Worm (Caenorhabditis elegans) whole organism, mixed stage, embryonic: Measurements from ENCODE around the gene C28C12.12.

Experiments used
- ces-1 ChIP-seq: fragments of 150-350 bp; optimal IDR thresholded peaks from 2 replicates; lab custom pipeline; 2014; ENCODE audit warnings: missing biosample characterization, missing genetic modification reagents, missing genetic modification characterization
- cnd-1 ChIP-seq: fragments of 200-800 bp; sonication (Bioruptor generic); optimal IDR thresholded peaks from 2 replicates; lab custom pipeline; 2018; ENCODE audit warnings: mild to moderate bottlenecking, missing genetic modification characterization, missing compliant biosample characterization
- drap-1 ChIP-seq: fragments of 200-800 bp; sonication (Bioruptor generic); optimal IDR thresholded peaks from 3 replicates; lab custom pipeline; 2018; ENCODE audit warnings: mild to moderate bottlenecking, missing genetic modification characterization, missing compliant biosample characterization
- elt-3 ChIP-seq: fragments of 150-350 bp; optimal IDR thresholded peaks from 2 replicates; lab custom pipeline; 2014; ENCODE audit warnings: missing biosample characterization, missing genetic modification characterization
- flh-1 ChIP-seq: fragments of 200-800 bp; sonication (Bioruptor generic); optimal IDR thresholded peaks from 2 replicates; lab custom pipeline; 2018; ENCODE audit warnings: mild to moderate bottlenecking, missing genetic modification characterization, moderate library complexity, missing compliant biosample characterization
- lin-13 ChIP-seq: fragments of 150-350 bp; optimal IDR thresholded peaks from 2 replicates; lab custom pipeline; 2014; ENCODE audit warnings: missing biosample characterization, missing genetic modification characterization
- lsy-2 ChIP-seq: fragments of 150-350 bp; optimal IDR thresholded peaks from 2 replicates; lab custom pipeline; 2014; ENCODE audit warnings: missing biosample characterization, missing genetic modification characterization
- mls-2 ChIP-seq: sonication (generic microtip); optimal IDR thresholded peaks from 2 replicates; lab custom pipeline; 2016; ENCODE audit warnings: mild to moderate bottlenecking, missing genetic modification characterization, moderate library complexity, missing compliant biosample characterization
- nhr-28 ChIP-seq: fragments of 150-350 bp; optimal IDR thresholded peaks from 2 replicates; lab custom pipeline; 2014; ENCODE audit warnings: missing biosample characterization, missing genetic modification characterization
- nhr-76 ChIP-seq: sonication (generic microtip); optimal IDR thresholded peaks from 2 replicates; lab custom pipeline; 2017; ENCODE audit warnings: missing biosample characterization, missing genetic modification characterization
- pha-4 ChIP-seq: fragments of 150-350 bp; optimal IDR thresholded peaks from 2 replicates; lab custom pipeline; 2018; ENCODE audit warnings: missing biosample characterization, missing genetic modification reagents, missing genetic modification characterization
- unc-120 ChIP-seq: sonication (generic microtip); optimal IDR thresholded peaks from 2 replicates; lab custom pipeline; 2017; ENCODE audit warnings: missing genetic modification characterization, missing compliant biosample characterization; ENCODE audit not compliant: poor library complexity, severe bottlenecking
- unc-62 ChIP-seq: fragments of 150-350 bp; optimal IDR thresholded peaks from 2 replicates; lab custom pipeline; 2014; ENCODE audit warnings: missing biosample characterization, missing genetic modification reagents, missing genetic modification characterization
- zip-8 ChIP-seq: fragments of 150-350 bp; optimal IDR thresholded peaks from 2 replicates; lab custom pipeline; 2014; ENCODE audit warnings: missing biosample characterization, missing genetic modification characterization

DNA sequence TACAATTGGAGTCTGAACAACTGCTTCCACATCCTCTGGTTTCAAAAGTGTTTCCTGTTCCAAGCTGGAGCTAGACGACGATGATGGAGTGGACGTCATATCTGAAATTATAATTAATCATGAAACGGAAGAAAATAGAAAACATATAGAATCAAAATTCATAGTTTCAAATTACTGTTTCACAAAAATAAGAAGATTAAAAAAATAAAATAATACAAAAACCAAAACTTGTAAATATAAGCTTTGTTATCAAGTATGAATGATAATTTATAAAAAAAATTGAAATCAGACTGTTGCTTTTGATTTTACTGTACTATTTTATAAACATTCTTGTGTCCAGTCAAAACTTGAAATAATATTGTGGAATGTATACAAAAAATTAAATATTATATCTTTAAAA, 32.4 kb downstream of the C28C12.12 start, which contains the start of gene str-176:
- TF ChIP-seq elt-3 (tag; lab: Kevin White, UChicago) (no peak), nhr-28 (tag; lab: Kevin White, UChicago) (no peak), unc-62 (GFP tag; lab: Kevin White, UChicago) (no peak), flh-1 (no peak), lsy-2 (no peak), zip-8 (tag; lab: Kevin White, UChicago) (no peak), cnd-1 (tag; lab: Kevin White, UChicago) (no peak), pha-4 (no peak), unc-120 (tag; lab: Kevin White, UChicago) (no peak), drap-1 (GFP tag; lab: Kevin White, UChicago) (no peak), lin-13 (tag; lab: Kevin White, UChicago) (no peak), ces-1 (GFP tag; lab: Kevin White, UChicago) (no peak), nhr-76 (tag; lab: Kevin White, UChicago) (no peak), mls-2 (no peak)
